Fruit fly (Drosophila melanogaster) whole organism, adult: ENCODE data around the gene RhoGAP68F.
A peak's percentile ranks its signal among the peaks of the same experiment; 100 is the strongest.

Experiments
- CG11617 ChIP-seq: fragments of 200-800 bp; sonication (Bioruptor generic); optimal IDR thresholded peaks from 2 replicates; lab custom pipeline; 2017; ENCODE audit warnings: mild to moderate bottlenecking, missing biosample characterization, missing genetic modification reagents, missing genetic modification characterization
- CG12768 ChIP-seq: fragments of 200-800 bp; sonication (Bioruptor generic); optimal IDR thresholded peaks from 2 replicates; lab custom pipeline; 2017; ENCODE audit warnings: missing biosample characterization, missing genetic modification characterization, mild to moderate bottlenecking, moderate library complexity, missing genetic modification reagents
- CG14711 ChIP-seq: fragments of 200-800 bp; sonication (Bioruptor generic); optimal IDR thresholded peaks from 2 replicates; lab custom pipeline; 2018; ENCODE audit warnings: missing biosample characterization, mild to moderate bottlenecking, missing genetic modification characterization, moderate library complexity
- CG1620 ChIP-seq: fragments of 200-800 bp; sonication (Bioruptor generic); optimal IDR thresholded peaks from 2 replicates; lab custom pipeline; 2016; ENCODE audit warnings: missing biosample characterization, missing genetic modification characterization
- CG33017 ChIP-seq: fragments of 200-800 bp; sonication (Bioruptor generic); optimal IDR thresholded peaks from 2 replicates; lab custom pipeline; 2018; ENCODE audit warnings: missing biosample characterization, mild to moderate bottlenecking, missing genetic modification characterization, moderate library complexity
- CG5204 ChIP-seq: fragments of 200-800 bp; sonication (Bioruptor generic); optimal IDR thresholded peaks from 2 replicates; lab custom pipeline; 2016; ENCODE audit warnings: missing biosample characterization, missing genetic modification characterization
- CG7045 ChIP-seq: fragments of 200-800 bp; sonication (Bioruptor generic); optimal IDR thresholded peaks from 2 replicates; lab custom pipeline; 2017; ENCODE audit warnings: missing biosample characterization, mild to moderate bottlenecking, missing genetic modification characterization
- CG7101 ChIP-seq: fragments of 200-800 bp; sonication (Bioruptor generic); optimal IDR thresholded peaks from 2 replicates; lab custom pipeline; 2018; ENCODE audit warnings: missing biosample characterization, mild to moderate bottlenecking, missing genetic modification characterization, moderate library complexity
- Clk ChIP-seq: fragments of 200-800 bp; sonication (Bioruptor generic); optimal IDR thresholded peaks from 2 replicates; lab custom pipeline; 2017; ENCODE audit warnings: missing biosample characterization, missing genetic modification characterization
- Crg-1 ChIP-seq: fragments of 200-800 bp; sonication (Bioruptor generic); optimal IDR thresholded peaks from 2 replicates; lab custom pipeline; 2016; ENCODE audit warnings: missing biosample characterization, missing genetic modification characterization
- Hr96 ChIP-seq: fragments of 200-800 bp; sonication (Bioruptor generic); optimal IDR thresholded peaks from 2 replicates; lab custom pipeline; 2016; ENCODE audit warnings: missing biosample characterization, missing genetic modification characterization
- Mnt ChIP-seq: fragments of 200-800 bp; sonication (Bioruptor generic); optimal IDR thresholded peaks from 2 replicates; lab custom pipeline; 2016; ENCODE audit warnings: missing biosample characterization, mild to moderate bottlenecking, missing genetic modification characterization
- bab1 ChIP-seq: fragments of 200-800 bp; sonication (Bioruptor generic); optimal IDR thresholded peaks from 3 replicates; lab custom pipeline; 2019; ENCODE audit warnings: missing biosample characterization, mild to moderate bottlenecking, missing genetic modification characterization, moderate library complexity
- cic ChIP-seq: fragments of 200-800 bp; sonication (Bioruptor generic); optimal IDR thresholded peaks from 2 replicates; lab custom pipeline; 2017; ENCODE audit warnings: missing biosample characterization, mild to moderate bottlenecking, missing genetic modification characterization, moderate library complexity
- cnc ChIP-seq, 2 experiments: fragments of >200 bp; optimal IDR thresholded peaks; 2 replicates each; lab custom pipeline; 2017
- kay ChIP-seq: fragments of 200-800 bp; sonication (Bioruptor generic); peaks from one replicate; lab custom pipeline; 2016; ENCODE audit warnings: missing biosample characterization, missing genetic modification characterization, borderline replicate concordance
- ovo ChIP-seq: fragments of 200-800 bp; sonication (Bioruptor generic); optimal IDR thresholded peaks from 2 replicates; lab custom pipeline; 2016; ENCODE audit warnings: missing biosample characterization, missing genetic modification characterization
- pad ChIP-seq: fragments of 200-800 bp; sonication (Bioruptor generic); optimal IDR thresholded peaks from 3 replicates; lab custom pipeline; 2017; ENCODE audit warnings: missing biosample characterization, missing genetic modification characterization, mild to moderate bottlenecking, moderate library complexity, missing genetic modification reagents
- tj ChIP-seq: fragments of 200-800 bp; sonication (Bioruptor generic); optimal IDR thresholded peaks from 3 replicates; lab custom pipeline; 2017; ENCODE audit warnings: missing biosample characterization, mild to moderate bottlenecking, missing genetic modification characterization, moderate library complexity
- toe ChIP-seq: fragments of 200-800 bp; sonication (Bioruptor generic); optimal IDR thresholded peaks from 2 replicates; lab custom pipeline; 2016; ENCODE audit warnings: missing biosample characterization, missing genetic modification characterization

The RhoGAP68F gene

DNA sequence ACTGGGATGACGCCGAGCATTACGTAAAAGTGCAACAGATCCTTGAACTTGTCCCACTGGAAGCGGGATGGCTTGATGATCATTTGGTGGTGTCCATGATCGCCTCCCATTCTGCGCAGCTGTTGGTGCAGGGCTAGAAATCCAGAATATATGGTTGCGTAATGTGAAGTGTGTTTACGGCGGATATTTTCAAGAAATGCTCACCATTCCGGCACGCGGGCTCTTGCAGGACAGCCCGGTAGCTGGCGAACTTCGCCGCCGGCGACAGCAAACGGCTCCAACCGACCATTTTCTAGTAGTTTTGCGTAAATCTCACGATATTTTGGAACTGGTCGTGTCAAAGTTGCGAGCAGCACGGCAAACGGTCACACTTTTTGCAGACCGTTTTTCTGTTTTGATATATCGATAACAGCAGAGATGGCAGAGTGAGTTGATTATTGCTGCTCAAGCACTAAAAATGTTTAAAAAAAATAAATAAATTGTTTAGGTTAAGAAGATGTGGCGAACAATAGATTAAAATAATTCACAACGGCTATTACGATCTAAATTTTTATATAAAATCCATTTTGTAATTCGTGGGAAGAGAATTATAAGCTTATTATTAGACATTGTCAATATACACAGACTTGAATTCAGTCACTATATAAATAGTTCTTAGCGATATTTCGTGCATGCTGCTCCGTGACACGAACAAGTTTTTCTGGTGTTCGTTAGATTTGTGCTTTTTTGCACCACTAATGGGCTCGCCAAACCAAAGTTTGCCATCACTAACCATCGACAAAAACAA lies at the start of gene RhoGAP68F, which contains the start of gene ND-SGDH:
Gene RhoGAP68F, plus strand, starts transcription at position 756 of the 787 bp plus-strand sequence.
Gene ND-SGDH, minus strand, starts transcription at position 472 of the 787 bp plus-strand sequence.
- TF ChIP-seq CG11617, result peak; percentile 85
- TF ChIP-seq ovo (GFP tag; lab: Kevin White, UChicago), result peak; percentile 61
- no peak for TF ChIP-seq cnc (optimal IDR thresholded peaks at IDR 0.05; lab: Kevin White, UChicago)
- peak; percentile 94 for TF ChIP-seq toe (GFP tag; lab: Kevin White, UChicago)
- peak; percentile 88 for TF ChIP-seq CG12768 (GFP tag; lab: Kevin White, UChicago)
- peak; percentile 87 for TF ChIP-seq CG7045
- peak; percentile 90 for TF ChIP-seq tj (GFP tag; lab: Kevin White, UChicago)
- peak; percentile 85 for TF ChIP-seq Clk (GFP tag; lab: Kevin White, UChicago)
- TF ChIP-seq CG33017, result peak; percentile 73
- peak; percentile 88 for TF ChIP-seq Hr96 (GFP tag; lab: Kevin White, UChicago)
- peak; percentile 77 for TF ChIP-seq Crg-1 (GFP tag; lab: Kevin White, UChicago)
- no peak for TF ChIP-seq kay (GFP tag; lab: Kevin White, UChicago)
- peak; percentile 85 for TF ChIP-seq CG1620 (GFP tag; lab: Kevin White, UChicago)
- peak; percentile 48 for TF ChIP-seq cic (GFP tag; lab: Kevin White, UChicago)
- TF ChIP-seq Mnt (GFP tag; lab: Kevin White, UChicago), result peak; percentile 73
- TF ChIP-seq CG14711, result peak; percentile 68
- peak; percentile 70 for TF ChIP-seq pad (GFP tag; lab: Kevin White, UChicago)
- no peak for TF ChIP-seq CG5204 (GFP tag; lab: Kevin White, UChicago)
- peak; percentile 69 for TF ChIP-seq bab1 (GFP tag; lab: Kevin White, UChicago)
- TF ChIP-seq CG7101 (tag; lab: Kevin White, UChicago), result peak; percentile 83

DNA sequence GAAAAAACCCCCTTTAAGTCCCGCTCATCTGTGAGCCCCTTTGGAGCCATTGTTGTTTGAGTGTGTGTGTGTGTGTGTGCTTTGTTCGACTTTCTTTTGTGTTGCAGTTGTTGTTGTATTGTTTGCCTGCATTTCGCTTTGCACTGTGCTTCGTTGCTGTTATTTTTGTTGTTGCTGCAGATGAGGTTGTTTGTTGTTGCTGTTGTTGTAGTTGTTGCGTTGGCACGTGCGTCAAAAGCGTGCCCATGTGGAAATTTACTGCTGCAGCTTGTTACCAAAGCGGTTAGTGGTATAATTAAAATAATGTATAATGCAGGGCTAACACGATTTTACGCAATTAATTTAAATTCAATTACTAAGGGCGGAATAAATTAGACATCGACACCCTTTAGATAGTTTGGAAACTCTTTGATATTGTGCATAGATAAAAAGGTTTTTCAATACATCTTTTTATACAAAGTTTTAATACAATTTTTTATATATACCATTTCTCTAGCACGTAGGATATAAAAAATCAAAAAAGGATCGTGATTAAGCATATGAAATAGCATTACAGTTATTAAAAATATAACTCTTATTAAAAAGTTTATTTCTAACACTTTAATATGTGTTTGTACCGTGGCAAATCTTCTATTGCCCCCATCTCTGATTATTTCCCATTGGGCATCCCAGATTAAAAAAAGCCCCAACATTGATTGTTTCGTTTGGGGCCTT lies 48.3 kb upstream of the RhoGAP68F start:
- TF ChIP-seq cic (GFP tag; lab: Kevin White, UChicago) (no peak), CG33017 (no peak), CG7101 (tag; lab: Kevin White, UChicago) (no peak), Clk (GFP tag; lab: Kevin White, UChicago) (no peak), Hr96 (GFP tag; lab: Kevin White, UChicago) (no peak), CG11617 (no peak), pad (GFP tag; lab: Kevin White, UChicago) (peak; percentile 55), CG1620 (GFP tag; lab: Kevin White, UChicago) (no peak)

- TF ChIP-seq kay (GFP tag; lab: Kevin White, UChicago) (no peak), tj (GFP tag; lab: Kevin White, UChicago) (peak; percentile 81), bab1 (GFP tag; lab: Kevin White, UChicago) (peak; percentile 66), pad (GFP tag; lab: Kevin White, UChicago) (peak; percentile 21), cnc (optimal IDR thresholded peaks at IDR 0.05; lab: Kevin White, UChicago) (no peak)
Observed at dm6 chr3L:12090898-12091685, 47.6 kb upstream of the RhoGAP68F start.

dm6 chr3L:12092860-12093359 lies 45.8 kb upstream of the RhoGAP68F start:
- TF ChIP-seq tj (GFP tag; lab: Kevin White, UChicago) (peak; percentile 19), Mnt (GFP tag; lab: Kevin White, UChicago) (no peak)

DNA sequence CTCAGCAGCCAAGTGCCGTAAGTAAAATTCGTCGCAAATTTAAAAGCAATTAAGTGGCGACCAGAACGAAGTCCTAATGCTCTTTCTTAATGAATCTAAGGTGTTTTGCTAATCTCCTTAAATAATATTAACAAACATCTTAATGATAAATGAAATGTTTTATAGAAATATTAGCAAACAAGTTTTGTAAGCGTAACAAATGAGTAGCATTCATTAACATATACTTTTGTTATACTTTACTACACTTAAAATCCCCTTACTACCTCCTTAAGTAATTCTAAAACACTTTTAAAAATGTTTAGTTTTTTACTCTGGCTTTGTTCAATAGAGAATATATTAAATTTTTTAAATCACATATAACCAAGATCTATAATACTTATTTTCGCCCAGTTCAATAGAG lies 42.7 kb upstream of the RhoGAP68F start:
- no peak for TF ChIP-seq CG14711
- no peak for TF ChIP-seq kay (GFP tag; lab: Kevin White, UChicago)
- no peak for TF ChIP-seq ovo (GFP tag; lab: Kevin White, UChicago)
- no peak for TF ChIP-seq pad (GFP tag; lab: Kevin White, UChicago)
- no peak for TF ChIP-seq tj (GFP tag; lab: Kevin White, UChicago)
- TF ChIP-seq cic (GFP tag; lab: Kevin White, UChicago), result no peak
- TF ChIP-seq CG33017, result no peak
